Fruit fly (Drosophila melanogaster) whole organism, embryonic: ENCODE data around the gene CG14866.

Source experiments
- BtbVII ChIP-seq: fragments of 200-800 bp; sonication (Bioruptor generic); optimal IDR thresholded peaks from 3 replicates; lab custom pipeline; 2017; ENCODE audit warnings: missing biosample characterization, mild to moderate bottlenecking, missing genetic modification characterization
- CG10979 ChIP-seq: fragments of 200-800 bp; sonication (Bioruptor generic); optimal IDR thresholded peaks from 2 replicates; lab custom pipeline; 2018; ENCODE audit warnings: missing biosample characterization, mild to moderate bottlenecking, missing genetic modification characterization, moderate library complexity
- CG12942 ChIP-seq: fragments of 200-800 bp; sonication (Bioruptor generic); optimal IDR thresholded peaks from 3 replicates; lab custom pipeline; 2016; ENCODE audit warnings: missing biosample characterization, missing genetic modification characterization
- CG13296 ChIP-seq: fragments of 200-800 bp; sonication (Bioruptor generic); optimal IDR thresholded peaks from 3 replicates; lab custom pipeline; 2018; ENCODE audit warnings: missing biosample characterization, mild to moderate bottlenecking, missing genetic modification characterization
- CG15479 ChIP-seq: fragments of 200-800 bp; sonication (Bioruptor generic); optimal IDR thresholded peaks from 3 replicates; lab custom pipeline; 2019; ENCODE audit warnings: missing biosample characterization, mild to moderate bottlenecking, missing genetic modification characterization, moderate library complexity
- CG1647 ChIP-seq: fragments of 200-800 bp; sonication (Bioruptor generic); optimal IDR thresholded peaks from 3 replicates; lab custom pipeline; 2016; ENCODE audit warnings: missing biosample characterization, missing genetic modification characterization
- CG17385 ChIP-seq: fragments of 200-800 bp; sonication (Bioruptor generic); optimal IDR thresholded peaks from 3 replicates; lab custom pipeline; 2018; ENCODE audit warnings: missing biosample characterization, mild to moderate bottlenecking, missing genetic modification characterization
- CG3163 ChIP-seq: fragments of 200-800 bp; sonication (Bioruptor generic); optimal IDR thresholded peaks from 3 replicates; lab custom pipeline; 2016; ENCODE audit warnings: missing biosample characterization, missing genetic modification characterization
- CG34376 ChIP-seq: fragments of 200-800 bp; sonication (Bioruptor generic); optimal IDR thresholded peaks from 2 replicates; lab custom pipeline; 2018; ENCODE audit warnings: missing biosample characterization, mild to moderate bottlenecking, missing genetic modification characterization
- CG3726 ChIP-seq: fragments of 200-800 bp; sonication (Bioruptor generic); IDR thresholded peaks from 3 replicates; pipeline ENCODE4, ENCODE4 v1.3.6; 2022; ENCODE audit warnings: missing biosample characterization, missing genetic modification characterization
- CG6254 ChIP-seq: fragments of 200-800 bp; sonication (Bioruptor generic); optimal IDR thresholded peaks from 3 replicates; lab custom pipeline; 2017; ENCODE audit warnings: mild to moderate bottlenecking, missing biosample characterization, missing genetic modification reagents, missing genetic modification characterization
- CG7928 ChIP-seq: fragments of 200-800 bp; sonication (Bioruptor generic); optimal IDR thresholded peaks from 2 replicates; lab custom pipeline; 2017; ENCODE audit warnings: missing biosample characterization, mild to moderate bottlenecking, missing genetic modification characterization
- CG8290 ChIP-seq, 3 experiments: fragments of 200-800 bp; sonication (Bioruptor generic); optimal IDR thresholded peaks; 2 replicates each; lab custom pipeline; 2016 to 2019; ENCODE audit warnings: missing biosample characterization in 3 of 3, missing genetic modification characterization in 3 of 3, mild to moderate bottlenecking in 2 of 3, moderate library complexity in 1 of 3
- CG9437 ChIP-seq: fragments of 200-800 bp; sonication (Bioruptor generic); optimal IDR thresholded peaks from 2 replicates; lab custom pipeline; 2018; ENCODE audit warnings: missing biosample characterization, mild to moderate bottlenecking, missing genetic modification characterization
- Deaf1 ChIP-seq: fragments of 200-800 bp; optimal IDR thresholded peaks from 3 replicates; lab custom pipeline; 2019; ENCODE audit warnings: missing biosample characterization, mild to moderate bottlenecking, missing genetic modification characterization, moderate library complexity
- Dfd ChIP-seq, 2 experiments: fragments of >200 bp; optimal IDR thresholded peaks; 2 replicates each; lab custom pipeline; 2017; ENCODE audit warnings: missing biosample characterization in 2 of 2, missing genetic modification characterization in 2 of 2
- Fer1 ChIP-seq: fragments of 200-800 bp; sonication (Bioruptor generic); optimal IDR thresholded peaks from 2 replicates; lab custom pipeline; 2017; ENCODE audit warnings: missing biosample characterization, mild to moderate bottlenecking, missing genetic modification characterization
- HLHmδ ChIP-seq: fragments of 200-800 bp; sonication (Bioruptor generic); optimal IDR thresholded peaks from 2 replicates; lab custom pipeline; 2018; ENCODE audit warnings: missing biosample characterization, mild to moderate bottlenecking, missing genetic modification characterization, moderate library complexity
- HmgZ ChIP-seq: fragments of 200-800 bp; sonication (Bioruptor generic); optimal IDR thresholded peaks from 2 replicates; lab custom pipeline; 2018; ENCODE audit warnings: missing biosample characterization, mild to moderate bottlenecking, missing genetic modification characterization
- Hsf ChIP-seq: fragments of 200-800 bp; sonication (Bioruptor generic); optimal IDR thresholded peaks from 3 replicates; lab custom pipeline; 2016; ENCODE audit warnings: missing biosample characterization, missing genetic modification characterization
- Kr ChIP-seq: fragments of 200-800 bp; sonication (Bioruptor generic); optimal IDR thresholded peaks from 2 replicates; lab custom pipeline; 2017; ENCODE audit warnings: missing biosample characterization, mild to moderate bottlenecking, missing genetic modification characterization
- MTF-1 ChIP-seq: fragments of 200-800 bp; sonication (Bioruptor generic); optimal IDR thresholded peaks from 2 replicates; lab custom pipeline; 2018; ENCODE audit warnings: missing biosample characterization, mild to moderate bottlenecking, missing genetic modification characterization, borderline replicate concordance
- Nf-YB ChIP-seq: fragments of 200-800 bp; sonication (Bioruptor generic); optimal IDR thresholded peaks from 3 replicates; lab custom pipeline; 2019; ENCODE audit warnings: missing biosample characterization, mild to moderate bottlenecking, missing genetic modification characterization, moderate library complexity
- Nf-YC ChIP-seq: fragments of 200-800 bp; optimal IDR thresholded peaks from 3 replicates; lab custom pipeline; 2019; ENCODE audit warnings: missing biosample characterization, mild to moderate bottlenecking, missing genetic modification characterization, moderate library complexity
- Poxn ChIP-seq: fragments of 200-800 bp; sonication (Bioruptor generic); IDR thresholded peaks from 2 replicates; pipeline ENCODE4 v1.3.6; 2022; ENCODE audit warnings: missing biosample characterization, missing genetic modification characterization
- Ptx1 ChIP-seq: fragments of 200-800 bp; sonication (Bioruptor generic); IDR thresholded peaks from 2 replicates; pipeline ENCODE4 v1.3.6; 2022; ENCODE audit warnings: missing biosample characterization, missing genetic modification characterization
- Tbp ChIP-seq: fragments of >200 bp; optimal IDR thresholded peaks from 2 replicates; lab custom pipeline; 2018; ENCODE audit warnings: missing biosample characterization, missing genetic modification characterization
- abd-A ChIP-seq: fragments of 200-800 bp; sonication (Bioruptor generic); optimal IDR thresholded peaks from 3 replicates; lab custom pipeline; 2019; ENCODE audit warnings: missing biosample characterization, mild to moderate bottlenecking, missing genetic modification characterization, moderate library complexity
- caup ChIP-seq: fragments of 200-800 bp; sonication (Bioruptor generic); optimal IDR thresholded peaks from 3 replicates; lab custom pipeline; 2017; ENCODE audit warnings: missing biosample characterization, mild to moderate bottlenecking, missing genetic modification characterization, moderate library complexity; ENCODE audit not compliant: severe bottlenecking
- chif ChIP-seq, 2 experiments: fragments of 200-800 bp; sonication (Bioruptor generic); optimal IDR thresholded peaks; 3 replicates each; lab custom pipeline; 2016; ENCODE audit warnings: missing biosample characterization in 2 of 2, missing genetic modification characterization in 2 of 2
- corto ChIP-seq: fragments of 200-800 bp; sonication (Bioruptor generic); optimal IDR thresholded peaks from 2 replicates; lab custom pipeline; 2016; ENCODE audit warnings: missing biosample characterization, mild to moderate bottlenecking, missing genetic modification characterization, moderate library complexity
- dm ChIP-seq: fragments of 200-800 bp; sonication (Bioruptor generic); optimal IDR thresholded peaks from 3 replicates; lab custom pipeline; 2016; ENCODE audit warnings: missing biosample characterization, missing genetic modification characterization
- gcm2 ChIP-seq: fragments of 200-800 bp; sonication (Bioruptor generic); optimal IDR thresholded peaks from 2 replicates; lab custom pipeline; 2016; ENCODE audit warnings: missing biosample characterization, missing genetic modification characterization
- grau ChIP-seq: fragments of 200-800 bp; optimal IDR thresholded peaks from 3 replicates; lab custom pipeline; 2019; ENCODE audit warnings: missing biosample characterization, mild to moderate bottlenecking, missing genetic modification characterization, moderate library complexity
- gro ChIP-seq: fragments of 200-800 bp; sonication (Bioruptor generic); optimal IDR thresholded peaks from 2 replicates; lab custom pipeline; 2016; ENCODE audit warnings: missing biosample characterization, missing genetic modification characterization
- jumu ChIP-seq: fragments of 200-800 bp; sonication (Bioruptor generic); optimal IDR thresholded peaks from 3 replicates; lab custom pipeline; 2016; ENCODE audit warnings: missing biosample characterization, missing genetic modification characterization
- kay ChIP-seq: fragments of 200-800 bp; sonication (Bioruptor generic); optimal IDR thresholded peaks from 2 replicates; lab custom pipeline; 2016; ENCODE audit warnings: missing biosample characterization, missing genetic modification characterization
- lilli ChIP-seq: fragments of 200-800 bp; sonication (Bioruptor generic); optimal IDR thresholded peaks from 3 replicates; lab custom pipeline; 2016; ENCODE audit warnings: missing biosample characterization, missing genetic modification characterization
- lola ChIP-seq, 3 experiments: fragments of >200 bp in 2 of 3; fragments of 200-800 bp in 1 of 3; sonication (Bioruptor generic) in 1 of 3; optimal IDR thresholded peaks; 2 replicates each; lab custom pipeline; 2017 to 2019; ENCODE audit warnings: missing biosample characterization in 3 of 3, missing genetic modification characterization in 3 of 3, mild to moderate bottlenecking in 1 of 3, moderate library complexity in 1 of 3
- oc ChIP-seq: fragments of 200-800 bp; sonication (Bioruptor generic); optimal IDR thresholded peaks from 2 replicates; lab custom pipeline; 2018; ENCODE audit warnings: missing biosample characterization, mild to moderate bottlenecking, missing genetic modification characterization, moderate library complexity
- pfk ChIP-seq: fragments of 200-800 bp; sonication (Bioruptor generic); optimal IDR thresholded peaks from 2 replicates; lab custom pipeline; 2018; ENCODE audit warnings: missing biosample characterization, mild to moderate bottlenecking, missing genetic modification characterization, moderate library complexity
- repo ChIP-seq: fragments of 200-800 bp; sonication (Bioruptor generic); optimal IDR thresholded peaks from 2 replicates; lab custom pipeline; 2016; ENCODE audit warnings: missing biosample characterization, missing genetic modification characterization
- so ChIP-seq: fragments of 200-800 bp; sonication (Bioruptor generic); IDR thresholded peaks from 3 replicates; pipeline ENCODE4 v1.3.6; 2022; ENCODE audit warnings: missing biosample characterization, missing genetic modification characterization
- sug ChIP-seq: fragments of 200-800 bp; optimal IDR thresholded peaks from 2 replicates; lab custom pipeline; 2019; ENCODE audit warnings: missing biosample characterization, mild to moderate bottlenecking, missing genetic modification characterization, moderate library complexity
- toy ChIP-seq: fragments of 200-800 bp; sonication (Bioruptor generic); IDR thresholded peaks from 2 replicates; pipeline ENCODE4 v1.3.6; 2022; ENCODE audit warnings: missing biosample characterization, missing genetic modification characterization
- twi ChIP-seq: fragments of 200-800 bp; optimal IDR thresholded peaks from 2 replicates; lab custom pipeline; 2019; ENCODE audit warnings: missing biosample characterization, mild to moderate bottlenecking, missing genetic modification characterization, moderate library complexity
- unc-4 ChIP-seq: fragments of 200-800 bp; sonication (Bioruptor generic); IDR thresholded peaks from 2 replicates; pipeline ENCODE4 v1.3.6; 2022; ENCODE audit warnings: missing biosample characterization, missing genetic modification characterization; ENCODE audit not compliant: partially characterized antibody
- yki ChIP-seq: fragments of >200 bp; optimal IDR thresholded peaks from 3 replicates; lab custom pipeline; 2018
- z ChIP-seq: fragments of 200-800 bp; sonication (Bioruptor generic); IDR thresholded peaks from 3 replicates; pipeline ENCODE4 v1.3.6; 2022; ENCODE audit warnings: missing biosample characterization, missing genetic modification characterization

Gene CG14866

DNA sequence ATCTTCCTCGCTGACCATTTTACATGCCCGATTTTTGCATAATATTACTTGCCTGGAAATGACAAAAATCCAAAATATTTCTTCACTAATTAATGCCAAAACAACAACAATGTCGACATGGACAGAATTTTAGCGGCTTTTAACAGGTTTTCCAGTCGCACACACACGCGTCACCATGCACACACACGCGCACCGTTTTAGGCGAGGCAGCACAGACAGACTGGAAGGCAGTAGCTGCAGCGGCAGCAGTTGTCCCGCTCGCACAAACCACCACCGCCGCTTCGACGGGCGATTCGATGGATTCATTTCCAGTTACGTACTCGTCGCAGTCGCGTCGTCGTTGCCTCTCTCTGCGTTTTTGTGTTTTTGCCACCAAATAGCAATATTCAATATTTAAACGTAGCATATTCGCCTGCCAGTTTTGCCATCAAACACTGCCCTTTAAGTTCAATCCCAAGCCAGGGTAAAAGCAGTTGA lies 25.6 kb upstream of the CG14866 start, which contains the start of gene CG45218 (continued):
- TF ChIP-seq gro (GFP tag; lab: Kevin White, UChicago) (peak; percentile 14), CG6254 (GFP tag; lab: Kevin White, UChicago) (peak; percentile 14), CG9437 (GFP tag; lab: Kevin White, UChicago) (peak; percentile 72), gcm2 (GFP tag; lab: Kevin White, UChicago) (peak; percentile 12), CG3726 (no peak), HLHmδ (peak; percentile 53), CG15479 (GFP tag; lab: Kevin White, UChicago) (peak; percentile 44), CG8290 (GFP tag; optimal IDR thresholded peaks at IDR 0.05; lab: Kevin White, UChicago) (no peak), CG8290 (tag; optimal IDR thresholded peaks at IDR 0.05; lab: Kevin White, UChicago) (peak in 1 of 2 experiments; percentile 35), CG10979 (tag; lab: Kevin White, UChicago) (no peak), lilli (GFP tag; lab: Kevin White, UChicago) (peak; percentile 0), grau (tag; lab: Kevin White, UChicago) (peak; percentile 5), Nf-YB (peak; percentile 23), Deaf1 (peak; percentile 46), HmgZ (tag; lab: Kevin White, UChicago) (peak; percentile 50), oc (tag; lab: Kevin White, UChicago) (peak; percentile 40), CG7928 (GFP tag; lab: Kevin White, UChicago) (no peak), CG12942 (GFP tag; lab: Kevin White, UChicago) (no peak), CG3163 (GFP tag; lab: Kevin White, UChicago) (peak; percentile 64), Nf-YC (tag; lab: Kevin White, UChicago) (peak; percentile 65), MTF-1 (GFP tag; lab: Kevin White, UChicago) (peak; percentile 44), Tbp (no peak), corto (GFP tag; lab: Kevin White, UChicago) (peak; percentile 0), toy (GFP tag; lab: Robert Waterston, UW) (no peak), caup (GFP tag; lab: Kevin White, UChicago) (peak; percentile 2), kay (GFP tag; lab: Kevin White, UChicago) (peak; percentile 51), Dfd (GFP tag; optimal IDR thresholded peaks at IDR 0.05; lab: Kevin White, UChicago) (no peak), pfk (peak; percentile 13), jumu (GFP tag; lab: Kevin White, UChicago) (peak; percentile 0), abd-A (tag; lab: Kevin White, UChicago) (peak; percentile 90)

DNA sequence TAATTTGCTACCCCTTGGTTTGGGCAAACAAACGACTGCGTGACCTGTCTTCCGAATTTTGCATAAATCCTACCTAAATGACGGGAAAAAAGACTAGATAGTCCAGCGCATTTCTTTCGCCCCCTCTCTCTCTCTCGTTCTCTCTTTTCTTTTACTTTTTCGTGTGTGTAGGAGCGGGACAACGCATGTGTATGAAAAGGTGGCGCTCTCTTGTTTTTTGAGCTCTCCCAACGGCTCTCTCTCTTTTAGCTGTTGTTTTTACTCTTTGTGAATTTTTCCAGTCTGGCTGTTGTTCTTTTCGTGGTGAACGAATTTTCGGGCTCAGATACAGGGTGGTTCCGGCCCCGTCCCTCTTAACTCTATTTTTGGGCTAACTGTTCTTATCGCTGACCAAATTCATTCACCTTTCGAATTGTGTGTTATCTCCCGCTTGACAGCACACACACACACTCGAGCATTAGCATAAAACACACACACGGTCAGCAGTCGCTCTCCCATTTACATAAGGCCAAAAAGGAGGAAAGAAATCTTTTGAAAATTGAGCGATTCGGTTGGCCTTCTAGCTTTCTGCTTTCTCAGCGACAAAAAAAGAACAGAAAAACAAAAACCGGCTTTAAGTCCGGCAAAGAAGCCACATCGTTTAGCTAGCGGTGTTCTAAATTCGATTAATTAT lies 24.6 kb upstream of the CG14866 start:
- TF ChIP-seq Fer1 (GFP tag; lab: Kevin White, UChicago) (peak; percentile 2), yki (lab: Kevin White, UChicago) (peak; percentile 71), dm (GFP tag; lab: Kevin White, UChicago) (no peak), CG34376 (GFP tag; lab: Kevin White, UChicago) (peak; percentile 38), Hsf (GFP tag; lab: Kevin White, UChicago) (no peak), chif (GFP tag; optimal IDR thresholded peaks at IDR 0.05; lab: Kevin White, UChicago) (no peak), repo (GFP tag; lab: Kevin White, UChicago) (no peak), Ptx1 (GFP tag; lab: Robert Waterston, UW) (no peak), CG3163 (GFP tag; lab: Kevin White, UChicago) (peak; percentile 93), Poxn (GFP tag; lab: Robert Waterston, UW) (no peak), CG17385 (GFP tag; lab: Kevin White, UChicago) (peak; percentile 17), so (GFP tag; lab: Robert Waterston, UW) (no peak), BtbVII (GFP tag; lab: Kevin White, UChicago) (no peak), gro (GFP tag; lab: Kevin White, UChicago) (no peak), CG1647 (GFP tag; lab: Kevin White, UChicago) (no peak), CG13296 (GFP tag; lab: Kevin White, UChicago) (peak; percentile 28), twi (tag; lab: Kevin White, UChicago) (no peak), lola (GFP tag; optimal IDR thresholded peaks at IDR 0.05; lab: Kevin White, UChicago) (no peak), Kr (GFP tag; lab: Kevin White, UChicago) (peak; percentile 20), sug (tag; lab: Kevin White, UChicago) (peak; percentile 33), unc-4 (no peak), z (GFP tag; lab: Robert Waterston, UW) (no peak)
